Fruit fly (Drosophila melanogaster) whole organism, embryonic: Measurements from ENCODE around the gene CG4660.
A peak's percentile ranks its signal among the peaks of the same experiment; 100 is the strongest.

Experiments
- Atf-2 ChIP-seq: fragments of 200-800 bp; sonication (Bioruptor generic); optimal IDR thresholded peaks from 2 replicates; lab custom pipeline; 2016; ENCODE audit warnings: missing biosample characterization, missing genetic modification characterization
- Blimp-1 ChIP-seq: fragments of 200-800 bp; sonication (Bioruptor generic); optimal IDR thresholded peaks from 3 replicates; lab custom pipeline; 2018; ENCODE audit warnings: missing biosample characterization, missing genetic modification characterization, mild to moderate bottlenecking, moderate library complexity, missing genetic modification reagents
- CG10274 ChIP-seq: fragments of 200-800 bp; sonication (Bioruptor generic); optimal IDR thresholded peaks from 3 replicates; lab custom pipeline; 2017; ENCODE audit warnings: missing biosample characterization, mild to moderate bottlenecking, missing genetic modification characterization
- CG10654 ChIP-seq: fragments of 200-800 bp; sonication (Bioruptor generic); optimal IDR thresholded peaks from 2 replicates; lab custom pipeline; 2016; ENCODE audit warnings: missing biosample characterization, missing genetic modification characterization
- CG11085 ChIP-seq: fragments of 200-800 bp; sonication (Bioruptor generic); IDR thresholded peaks from 2 replicates; pipeline ENCODE4 v1.3.6; 2022; ENCODE audit warnings: missing biosample characterization, missing genetic modification characterization
- CG11247 ChIP-seq: fragments of 200-800 bp; sonication (Bioruptor generic); IDR thresholded peaks from 2 replicates; pipeline ENCODE4 v1.3.6; 2022; ENCODE audit warnings: missing biosample characterization, missing genetic modification characterization
- CG11723 ChIP-seq: fragments of 200-800 bp; sonication (Bioruptor generic); optimal IDR thresholded peaks from 2 replicates; lab custom pipeline; 2017; ENCODE audit warnings: missing biosample characterization, mild to moderate bottlenecking, missing genetic modification characterization
- CG12155 ChIP-seq: fragments of 200-800 bp; sonication (Bioruptor generic); optimal IDR thresholded peaks from 3 replicates; lab custom pipeline; 2016; ENCODE audit warnings: missing biosample characterization, missing genetic modification characterization
- CG15601 ChIP-seq: fragments of 200-800 bp; sonication (Bioruptor generic); optimal IDR thresholded peaks from 3 replicates; lab custom pipeline; 2019; ENCODE audit warnings: missing biosample characterization, mild to moderate bottlenecking, missing genetic modification characterization, moderate library complexity
- CG18262 ChIP-seq: fragments of 200-800 bp; optimal IDR thresholded peaks from 3 replicates; lab custom pipeline; 2019; ENCODE audit warnings: missing biosample characterization, mild to moderate bottlenecking, missing genetic modification characterization, moderate library complexity
- CG3065 ChIP-seq: fragments of 200-800 bp; sonication (Bioruptor generic); optimal IDR thresholded peaks from 2 replicates; lab custom pipeline; 2016; ENCODE audit warnings: missing biosample characterization, missing genetic modification characterization
- CG3847 ChIP-seq: fragments of 200-800 bp; sonication (Bioruptor generic); IDR thresholded peaks from 2 replicates; pipeline ENCODE4 v1.3.6; 2022; ENCODE audit warnings: missing biosample characterization, missing genetic modification characterization
- CG6791 ChIP-seq: fragments of 200-800 bp; sonication (Bioruptor generic); IDR thresholded peaks from 3 replicates; pipeline ENCODE4 v1.3.6; 2022; ENCODE audit warnings: missing biosample characterization, missing genetic modification characterization; ENCODE audit not compliant: partially characterized antibody
- CG7928 ChIP-seq: fragments of 200-800 bp; sonication (Bioruptor generic); optimal IDR thresholded peaks from 2 replicates; lab custom pipeline; 2017; ENCODE audit warnings: missing biosample characterization, mild to moderate bottlenecking, missing genetic modification characterization
- CG8290 ChIP-seq, 3 experiments: fragments of 200-800 bp; sonication (Bioruptor generic); optimal IDR thresholded peaks; 2 replicates each; lab custom pipeline; 2016 to 2019; ENCODE audit warnings: missing biosample characterization in 3 of 3, missing genetic modification characterization in 3 of 3, mild to moderate bottlenecking in 2 of 3, moderate library complexity in 1 of 3
- CG8388 ChIP-seq: fragments of 200-800 bp; sonication (Bioruptor generic); optimal IDR thresholded peaks from 2 replicates; lab custom pipeline; 2019; ENCODE audit warnings: missing biosample characterization, mild to moderate bottlenecking, missing genetic modification characterization, moderate library complexity
- CG9876 ChIP-seq: fragments of 200-800 bp; sonication (Bioruptor generic); optimal IDR thresholded peaks from 2 replicates; lab custom pipeline; 2016; ENCODE audit warnings: missing biosample characterization, missing genetic modification characterization
- Camta ChIP-seq: fragments of 200-800 bp; sonication (Bioruptor generic); optimal IDR thresholded peaks from 2 replicates; lab custom pipeline; 2016; ENCODE audit warnings: missing biosample characterization, missing genetic modification characterization
- CoRest ChIP-seq: fragments of 200-800 bp; sonication (Bioruptor generic); optimal IDR thresholded peaks from 3 replicates; lab custom pipeline; 2018; ENCODE audit warnings: missing biosample characterization, mild to moderate bottlenecking, missing genetic modification characterization, moderate library complexity
- Doc3 ChIP-seq: fragments of 200-800 bp; sonication (Bioruptor generic); IDR thresholded peaks from 3 replicates; pipeline ENCODE4 v1.3.6; 2022; ENCODE audit warnings: missing biosample characterization, missing genetic modification characterization; ENCODE audit not compliant: partially characterized antibody
- E2f2 ChIP-seq: fragments of 200-800 bp; sonication (Bioruptor generic); IDR thresholded peaks from 2 replicates; pipeline ENCODE4 v1.3.6; 2022; ENCODE audit warnings: missing biosample characterization, missing genetic modification characterization
- HLH3B ChIP-seq: fragments of 200-800 bp; sonication (Bioruptor generic); IDR thresholded peaks from 2 replicates; pipeline ENCODE4 v1.3.6; 2022; ENCODE audit warnings: missing biosample characterization, missing genetic modification characterization
- Hr51 ChIP-seq, 2 experiments: fragments of 200-800 bp; sonication (Bioruptor generic); optimal IDR thresholded peaks; 2 replicates in 1 of 2; 3 replicates in 1 of 2; lab custom pipeline; 2016 to 2018; ENCODE audit warnings: missing biosample characterization in 2 of 2, missing genetic modification characterization in 2 of 2, mild to moderate bottlenecking in 1 of 2, moderate library complexity in 1 of 2
- Jarid2 ChIP-seq: fragments of 200-800 bp; sonication (Bioruptor generic); optimal IDR thresholded peaks from 3 replicates; lab custom pipeline; 2017; ENCODE audit warnings: mild to moderate bottlenecking, missing biosample characterization, missing genetic modification reagents, missing genetic modification characterization
- Lhr ChIP-seq: fragments of 200-800 bp; sonication (Bioruptor generic); optimal IDR thresholded peaks from 3 replicates; lab custom pipeline; 2017; ENCODE audit warnings: mild to moderate bottlenecking, missing biosample characterization, missing genetic modification reagents, missing genetic modification characterization
- MTF-1 ChIP-seq: fragments of 200-800 bp; sonication (Bioruptor generic); optimal IDR thresholded peaks from 2 replicates; lab custom pipeline; 2018; ENCODE audit warnings: missing biosample characterization, mild to moderate bottlenecking, missing genetic modification characterization, borderline replicate concordance
- Meics ChIP-seq: fragments of 200-800 bp; sonication (Bioruptor generic); optimal IDR thresholded peaks from 2 replicates; lab custom pipeline; 2017; ENCODE audit warnings: missing biosample characterization, mild to moderate bottlenecking, missing genetic modification characterization
- Six4 ChIP-seq: fragments of 200-800 bp; sonication (Bioruptor generic); optimal IDR thresholded peaks from 2 replicates; lab custom pipeline; 2016; ENCODE audit warnings: missing biosample characterization, missing genetic modification characterization
- dmrt99B ChIP-seq: fragments of 200-800 bp; sonication (Bioruptor generic); optimal IDR thresholded peaks from 2 replicates; lab custom pipeline; 2018; ENCODE audit warnings: missing biosample characterization, mild to moderate bottlenecking, missing genetic modification characterization, moderate library complexity
- ems ChIP-seq: fragments of 200-800 bp; sonication (Bioruptor generic); optimal IDR thresholded peaks from 3 replicates; lab custom pipeline; 2016; ENCODE audit warnings: missing biosample characterization, missing genetic modification characterization
- ewg ChIP-seq: fragments of 200-800 bp; sonication (Bioruptor generic); optimal IDR thresholded peaks from 3 replicates; lab custom pipeline; 2017; ENCODE audit warnings: mild to moderate bottlenecking, missing biosample characterization, missing genetic modification reagents, missing genetic modification characterization
- fd102C ChIP-seq: fragments of 200-800 bp; sonication (Bioruptor generic); optimal IDR thresholded peaks from 2 replicates; lab custom pipeline; 2018; ENCODE audit warnings: missing biosample characterization, mild to moderate bottlenecking, missing genetic modification characterization, moderate library complexity
- oc ChIP-seq: fragments of 200-800 bp; sonication (Bioruptor generic); optimal IDR thresholded peaks from 2 replicates; lab custom pipeline; 2018; ENCODE audit warnings: missing biosample characterization, mild to moderate bottlenecking, missing genetic modification characterization, moderate library complexity
- pfk ChIP-seq: fragments of 200-800 bp; sonication (Bioruptor generic); optimal IDR thresholded peaks from 2 replicates; lab custom pipeline; 2018; ENCODE audit warnings: missing biosample characterization, mild to moderate bottlenecking, missing genetic modification characterization, moderate library complexity
- sens ChIP-seq: fragments of 200-800 bp; sonication (Bioruptor generic); peaks from one replicate; lab custom pipeline; 2016; ENCODE audit warnings: missing biosample characterization, missing genetic modification characterization
- slou ChIP-seq: fragments of 200-800 bp; sonication (Bioruptor generic); optimal IDR thresholded peaks from 3 replicates; lab custom pipeline; 2016; ENCODE audit warnings: missing biosample characterization, missing genetic modification characterization
- so ChIP-seq: fragments of 200-800 bp; sonication (Bioruptor generic); IDR thresholded peaks from 3 replicates; pipeline ENCODE4 v1.3.6; 2022; ENCODE audit warnings: missing biosample characterization, missing genetic modification characterization
- stwl ChIP-seq: fragments of 200-800 bp; sonication (Bioruptor generic); optimal IDR thresholded peaks from 3 replicates; lab custom pipeline; 2018; ENCODE audit warnings: missing biosample characterization, mild to moderate bottlenecking, missing genetic modification characterization, moderate library complexity
- tio ChIP-seq: fragments of 200-800 bp; sonication (Bioruptor generic); optimal IDR thresholded peaks from 2 replicates; lab custom pipeline; 2017; ENCODE audit warnings: missing biosample characterization, missing genetic modification characterization, inconsistent platforms
- unc-4 ChIP-seq: fragments of 200-800 bp; sonication (Bioruptor generic); IDR thresholded peaks from 2 replicates; pipeline ENCODE4 v1.3.6; 2022; ENCODE audit warnings: missing biosample characterization, missing genetic modification characterization; ENCODE audit not compliant: partially characterized antibody
- zf30C ChIP-seq: fragments of 200-800 bp; sonication (Bioruptor generic); optimal IDR thresholded peaks from 3 replicates; lab custom pipeline; 2018; ENCODE audit warnings: missing biosample characterization, mild to moderate bottlenecking, missing genetic modification characterization

Gene CG4660

dm6 chrX:6050282-6050934 lies 30.8 kb downstream of the CG4660 start, which contains the start of gene CG5921 (continued):
- TF ChIP-seq fd102C (GFP tag; lab: Kevin White, UChicago), result no peak
- no peak for TF ChIP-seq CG11247 (GFP tag; lab: Robert Waterston, UW)
- TF ChIP-seq HLH3B, result no peak
- no peak for TF ChIP-seq CG10654
- TF ChIP-seq CG8388, result no peak
- peak; percentile 27; the same call in 1 of the 3 replicates for TF ChIP-seq CG6791
- TF ChIP-seq Meics (GFP tag; lab: Kevin White, UChicago), result no peak
- no peak for TF ChIP-seq Atf-2 (GFP tag; lab: Kevin White, UChicago)
- TF ChIP-seq CG11723 (GFP tag; lab: Kevin White, UChicago), result no peak
- no peak for TF ChIP-seq MTF-1
- TF ChIP-seq zf30C, result no peak
- peak; percentile 60 for TF ChIP-seq E2f2 (GFP tag; lab: Robert Waterston, UW)
- no peak for TF ChIP-seq oc
- 0 out of 2 replicates have a peak, but pooled peaks have one; percentile 15 for TF ChIP-seq unc-4
- TF ChIP-seq slou (GFP tag; lab: Kevin White, UChicago), result no peak
- no peak for TF ChIP-seq CG12155 (GFP tag; lab: Kevin White, UChicago)
- no peak for TF ChIP-seq CG18262 (tag; lab: Kevin White, UChicago)
- TF ChIP-seq CG10274 (GFP tag; lab: Kevin White, UChicago), result no peak
- TF ChIP-seq Jarid2, result peak; percentile 22
- TF ChIP-seq Hr51 (GFP tag; optimal IDR thresholded peaks at IDR 0.05; lab: Kevin White, UChicago), result peak in 1 of 2 experiments; percentile 16
- peak; percentile 82 for TF ChIP-seq stwl (tag; lab: Kevin White, UChicago)
- TF ChIP-seq CG3065 (GFP tag; lab: Kevin White, UChicago), result no peak
- no peak for TF ChIP-seq CoRest
- TF ChIP-seq CG15601 (tag; lab: Kevin White, UChicago), result peak; percentile 2
- TF ChIP-seq CG8290 (GFP tag; optimal IDR thresholded peaks at IDR 0.05; lab: Kevin White, UChicago), result peak; percentile 88
- peak in 1 of 2 experiments; percentile 50 for TF ChIP-seq CG8290 (tag; optimal IDR thresholded peaks at IDR 0.05; lab: Kevin White, UChicago)
- no peak for TF ChIP-seq CG9876 (GFP tag; lab: Kevin White, UChicago)
- TF ChIP-seq so (GFP tag; lab: Robert Waterston, UW), result no peak
- no peak for TF ChIP-seq CG7928 (GFP tag; lab: Kevin White, UChicago)
- TF ChIP-seq ems (GFP tag; lab: Kevin White, UChicago), result peak; percentile 2
- no peak for TF ChIP-seq pfk
- no peak for TF ChIP-seq dmrt99B
- TF ChIP-seq Camta (GFP tag; lab: Kevin White, UChicago), result no peak
- peak; percentile 30 for TF ChIP-seq sens (GFP tag; lab: Kevin White, UChicago)
- peak; percentile 50 for TF ChIP-seq ewg
- no peak for TF ChIP-seq Six4
- TF ChIP-seq tio (GFP tag; lab: Kevin White, UChicago), result no peak
- peak; percentile 38 for TF ChIP-seq Lhr (GFP tag; lab: Kevin White, UChicago)
- TF ChIP-seq Blimp-1 (GFP tag; lab: Kevin White, UChicago), result no peak
- no peak for TF ChIP-seq CG3847 (GFP tag; lab: Robert Waterston, UW)
- no peak for TF ChIP-seq CG11085 (GFP tag; lab: Robert Waterston, UW)
- TF ChIP-seq Doc3, result 0 out of 3 replicates have a peak, but pooled peaks have one; percentile 38
